Fruit fly (Drosophila melanogaster) whole organism, embryonic: ENCODE measurements around the gene Ufsp2.

ENCODE experiments used
- Aef1 ChIP-seq: fragments of 200-800 bp; sonication (Bioruptor generic); IDR thresholded peaks from 3 replicates; pipeline ENCODE4 v1.3.6; 2022; ENCODE audit warnings: missing biosample characterization, missing genetic modification characterization
- CG10321 ChIP-seq: fragments of 200-800 bp; sonication (Bioruptor generic); IDR thresholded peaks from 2 replicates; pipeline ENCODE4 v1.3.6; 2022; ENCODE audit warnings: missing biosample characterization, missing genetic modification characterization
- CG11696 ChIP-seq: fragments of 200-800 bp; sonication (Bioruptor generic); IDR thresholded peaks from 2 replicates; pipeline ENCODE4 v1.3.6; 2022; ENCODE audit warnings: missing biosample characterization, missing genetic modification characterization
- CG12942 ChIP-seq: fragments of 200-800 bp; sonication (Bioruptor generic); optimal IDR thresholded peaks from 3 replicates; lab custom pipeline; 2016; ENCODE audit warnings: missing biosample characterization, missing genetic modification characterization
- CG13424 ChIP-seq: fragments of 200-800 bp; sonication (Bioruptor generic); optimal IDR thresholded peaks from 2 replicates; lab custom pipeline; 2019; ENCODE audit warnings: missing biosample characterization, mild to moderate bottlenecking, missing genetic modification characterization, moderate library complexity
- CG14667 ChIP-seq: fragments of 200-800 bp; sonication (Bioruptor generic); IDR thresholded peaks from 2 replicates; pipeline ENCODE4 v1.3.6; 2022; ENCODE audit warnings: missing biosample characterization, missing genetic modification characterization
- CG1647 ChIP-seq: fragments of 200-800 bp; sonication (Bioruptor generic); optimal IDR thresholded peaks from 3 replicates; lab custom pipeline; 2016; ENCODE audit warnings: missing biosample characterization, missing genetic modification characterization
- CG17359 ChIP-seq: fragments of 200-800 bp; sonication (Bioruptor generic); optimal IDR thresholded peaks from 3 replicates; lab custom pipeline; 2018; ENCODE audit warnings: missing biosample characterization, mild to moderate bottlenecking, missing genetic modification characterization, moderate library complexity
- CG1832 ChIP-seq: fragments of 200-800 bp; sonication (Bioruptor generic); optimal IDR thresholded peaks from 2 replicates; lab custom pipeline; 2017; ENCODE audit warnings: missing biosample characterization, mild to moderate bottlenecking, missing genetic modification characterization, inconsistent platforms
- CG31224 ChIP-seq: fragments of 200-800 bp; sonication (Bioruptor generic); IDR thresholded peaks from 2 replicates; pipeline ENCODE4 v1.3.6; 2022; ENCODE audit warnings: missing biosample characterization, missing genetic modification characterization
- CG31365 ChIP-seq: fragments of 200-800 bp; sonication (Bioruptor generic); optimal IDR thresholded peaks from 2 replicates; lab custom pipeline; 2018; ENCODE audit warnings: missing biosample characterization, mild to moderate bottlenecking, missing genetic modification characterization
- CG4707 ChIP-seq: fragments of 200-800 bp; sonication (Bioruptor generic); optimal IDR thresholded peaks from 2 replicates; lab custom pipeline; 2018; ENCODE audit warnings: missing biosample characterization, mild to moderate bottlenecking, missing genetic modification characterization, moderate library complexity
- CG4730 ChIP-seq: fragments of 200-800 bp; sonication (Bioruptor generic); IDR thresholded peaks from 2 replicates; pipeline ENCODE4 v1.3.6; 2022; ENCODE audit warnings: missing biosample characterization, missing genetic modification characterization
- CG6272 ChIP-seq: fragments of 200-800 bp; sonication (Bioruptor generic); IDR thresholded peaks from 2 replicates; pipeline ENCODE4 v1.3.6; 2022; ENCODE audit warnings: missing biosample characterization, missing genetic modification characterization
- CG8388 ChIP-seq: fragments of 200-800 bp; sonication (Bioruptor generic); optimal IDR thresholded peaks from 2 replicates; lab custom pipeline; 2019; ENCODE audit warnings: missing biosample characterization, mild to moderate bottlenecking, missing genetic modification characterization, moderate library complexity
- Chrac-16 ChIP-seq: fragments of 200-800 bp; sonication (Bioruptor generic); optimal IDR thresholded peaks from 3 replicates; lab custom pipeline; 2016; ENCODE audit warnings: missing biosample characterization, missing genetic modification characterization
- CrebB ChIP-seq: fragments of 200-800 bp; sonication (Bioruptor generic); optimal IDR thresholded peaks from 3 replicates; lab custom pipeline; 2018; ENCODE audit warnings: missing biosample characterization, mild to moderate bottlenecking, missing genetic modification characterization
- Dll ChIP-seq: fragments of 200-800 bp; sonication (Bioruptor generic); IDR thresholded peaks from 4 replicates; pipeline ENCODE4 v1.3.6; 2022; ENCODE audit warnings: missing biosample characterization, missing genetic modification characterization; ENCODE audit not compliant: partially characterized antibody
- HLH3B ChIP-seq: fragments of 200-800 bp; sonication (Bioruptor generic); IDR thresholded peaks from 2 replicates; pipeline ENCODE4 v1.3.6; 2022; ENCODE audit warnings: missing biosample characterization, missing genetic modification characterization
- Hr3 ChIP-seq: fragments of 200-800 bp; sonication (Bioruptor generic); optimal IDR thresholded peaks from 3 replicates; lab custom pipeline; 2016; ENCODE audit warnings: missing biosample characterization, missing genetic modification characterization
- MBD-R2 ChIP-seq: fragments of 200-800 bp; sonication (Bioruptor generic); IDR thresholded peaks from 2 replicates; pipeline ENCODE4 v1.3.6; 2022; ENCODE audit warnings: missing biosample characterization, missing genetic modification characterization
- MESR4 ChIP-seq: fragments of 200-800 bp; sonication (Bioruptor generic); optimal IDR thresholded peaks from 2 replicates; lab custom pipeline; 2018; ENCODE audit warnings: missing biosample characterization, mild to moderate bottlenecking, missing genetic modification characterization, moderate library complexity
- MTF-1 ChIP-seq: fragments of 200-800 bp; sonication (Bioruptor generic); optimal IDR thresholded peaks from 2 replicates; lab custom pipeline; 2018; ENCODE audit warnings: missing biosample characterization, mild to moderate bottlenecking, missing genetic modification characterization, borderline replicate concordance
- Mad ChIP-seq: fragments of 200-800 bp; sonication (Bioruptor generic); optimal IDR thresholded peaks from 2 replicates; lab custom pipeline; 2016; ENCODE audit warnings: missing biosample characterization, missing genetic modification characterization
- Meics ChIP-seq: fragments of 200-800 bp; sonication (Bioruptor generic); optimal IDR thresholded peaks from 2 replicates; lab custom pipeline; 2017; ENCODE audit warnings: missing biosample characterization, mild to moderate bottlenecking, missing genetic modification characterization
- Nf-YC ChIP-seq: fragments of 200-800 bp; optimal IDR thresholded peaks from 3 replicates; lab custom pipeline; 2019; ENCODE audit warnings: missing biosample characterization, mild to moderate bottlenecking, missing genetic modification characterization, moderate library complexity
- Pdp1 ChIP-seq, 2 experiments: fragments of 200-800 bp; sonication (Bioruptor generic); optimal IDR thresholded peaks; 3 replicates each; lab custom pipeline; 2016; ENCODE audit warnings: missing biosample characterization in 2 of 2, missing genetic modification characterization in 2 of 2, mild to moderate bottlenecking in 1 of 2, moderate library complexity in 1 of 2
- Sox102F ChIP-seq: fragments of 200-800 bp; sonication (Bioruptor generic); optimal IDR thresholded peaks from 2 replicates; lab custom pipeline; 2018; ENCODE audit warnings: missing biosample characterization, mild to moderate bottlenecking, missing genetic modification characterization, moderate library complexity
- Spps ChIP-seq: fragments of 200-800 bp; sonication (Bioruptor generic); optimal IDR thresholded peaks from 2 replicates; lab custom pipeline; 2018; ENCODE audit warnings: missing biosample characterization, mild to moderate bottlenecking, missing genetic modification characterization
- Ssrp ChIP-seq: fragments of 200-800 bp; sonication (Bioruptor generic); optimal IDR thresholded peaks from 2 replicates; lab custom pipeline; 2018; ENCODE audit warnings: missing biosample characterization, mild to moderate bottlenecking, missing genetic modification characterization, moderate library complexity
- bcd ChIP-seq: fragments of 200-800 bp; sonication (Bioruptor generic); optimal IDR thresholded peaks from 2 replicates; lab custom pipeline; 2017; ENCODE audit warnings: missing biosample characterization, mild to moderate bottlenecking, missing genetic modification characterization
- btn ChIP-seq: fragments of 200-800 bp; sonication (Bioruptor generic); optimal IDR thresholded peaks from 2 replicates; lab custom pipeline; 2016; ENCODE audit warnings: missing biosample characterization, missing genetic modification characterization
- corto ChIP-seq: fragments of 200-800 bp; sonication (Bioruptor generic); optimal IDR thresholded peaks from 2 replicates; lab custom pipeline; 2016; ENCODE audit warnings: missing biosample characterization, mild to moderate bottlenecking, missing genetic modification characterization, moderate library complexity
- dmrt11E ChIP-seq: fragments of 200-800 bp; sonication (Bioruptor generic); optimal IDR thresholded peaks from 3 replicates; lab custom pipeline; 2018; ENCODE audit warnings: missing biosample characterization, mild to moderate bottlenecking, missing genetic modification characterization, moderate library complexity
- ems ChIP-seq: fragments of 200-800 bp; sonication (Bioruptor generic); optimal IDR thresholded peaks from 3 replicates; lab custom pipeline; 2016; ENCODE audit warnings: missing biosample characterization, missing genetic modification characterization
- esg ChIP-seq: fragments of 200-800 bp; sonication (Bioruptor generic); conservative IDR thresholded peaks from 2 replicates; pipeline ENCODE4 v1.3.6; 2022; ENCODE audit warnings: missing biosample characterization, missing genetic modification characterization
- gem ChIP-seq: fragments of 200-800 bp; sonication (Bioruptor generic); optimal IDR thresholded peaks from 2 replicates; lab custom pipeline; 2019; ENCODE audit warnings: missing biosample characterization, mild to moderate bottlenecking, missing genetic modification characterization, moderate library complexity
- her ChIP-seq: fragments of 200-800 bp; sonication (Bioruptor generic); optimal IDR thresholded peaks from 2 replicates; lab custom pipeline; 2016; ENCODE audit warnings: missing biosample characterization, missing genetic modification characterization
- jigr1 ChIP-seq: fragments of 200-800 bp; sonication (Bioruptor generic); IDR thresholded peaks from 3 replicates; pipeline ENCODE4 v1.3.6; 2022; ENCODE audit warnings: missing biosample characterization, missing genetic modification characterization
- nau ChIP-seq: fragments of 200-800 bp; sonication (Bioruptor generic); optimal IDR thresholded peaks from 3 replicates; lab custom pipeline; 2017; ENCODE audit warnings: missing biosample characterization, mild to moderate bottlenecking, missing genetic modification characterization, missing genetic modification reagents
- nmo ChIP-seq: fragments of 200-800 bp; sonication (Bioruptor generic); optimal IDR thresholded peaks from 2 replicates; lab custom pipeline; 2018; ENCODE audit warnings: missing biosample characterization, mild to moderate bottlenecking, missing genetic modification characterization, moderate library complexity
- odd ChIP-seq: fragments of 200-800 bp; sonication (Bioruptor generic); optimal IDR thresholded peaks from 2 replicates; lab custom pipeline; 2017; ENCODE audit warnings: missing biosample characterization, mild to moderate bottlenecking, missing genetic modification characterization
- onecut ChIP-seq: fragments of 200-800 bp; sonication (Bioruptor generic); IDR thresholded peaks from 2 replicates; pipeline ENCODE4 v1.3.6; 2022; ENCODE audit warnings: missing biosample characterization, missing genetic modification characterization
- pnt ChIP-seq: fragments of 200-800 bp; sonication (Bioruptor generic); optimal IDR thresholded peaks from 3 replicates; lab custom pipeline; 2016; ENCODE audit warnings: missing biosample characterization, missing genetic modification characterization
- schlank ChIP-seq: fragments of 200-800 bp; sonication (Bioruptor generic); optimal IDR thresholded peaks from 2 replicates; lab custom pipeline; 2018; ENCODE audit warnings: missing biosample characterization, mild to moderate bottlenecking, missing genetic modification characterization
- sd ChIP-seq: fragments of 200-800 bp; sonication (Bioruptor generic); optimal IDR thresholded peaks from 3 replicates; lab custom pipeline; 2018; ENCODE audit warnings: missing biosample characterization, mild to moderate bottlenecking, missing genetic modification characterization, moderate library complexity
- tgo ChIP-seq: fragments of 200-800 bp; sonication (Bioruptor generic); IDR thresholded peaks from 3 replicates; pipeline ENCODE4 v1.3.6; 2022; ENCODE audit warnings: missing biosample characterization, missing genetic modification characterization
- unc-4 ChIP-seq: fragments of 200-800 bp; sonication (Bioruptor generic); IDR thresholded peaks from 2 replicates; pipeline ENCODE4 v1.3.6; 2022; ENCODE audit warnings: missing biosample characterization, missing genetic modification characterization; ENCODE audit not compliant: partially characterized antibody
- vnd ChIP-seq: fragments of 200-800 bp; sonication (Bioruptor generic); IDR thresholded peaks from 3 replicates; pipeline ENCODE4 v1.3.6; 2022; ENCODE audit warnings: missing biosample characterization, missing genetic modification characterization; ENCODE audit not compliant: partially characterized antibody

Gene Ufsp2

DNA sequence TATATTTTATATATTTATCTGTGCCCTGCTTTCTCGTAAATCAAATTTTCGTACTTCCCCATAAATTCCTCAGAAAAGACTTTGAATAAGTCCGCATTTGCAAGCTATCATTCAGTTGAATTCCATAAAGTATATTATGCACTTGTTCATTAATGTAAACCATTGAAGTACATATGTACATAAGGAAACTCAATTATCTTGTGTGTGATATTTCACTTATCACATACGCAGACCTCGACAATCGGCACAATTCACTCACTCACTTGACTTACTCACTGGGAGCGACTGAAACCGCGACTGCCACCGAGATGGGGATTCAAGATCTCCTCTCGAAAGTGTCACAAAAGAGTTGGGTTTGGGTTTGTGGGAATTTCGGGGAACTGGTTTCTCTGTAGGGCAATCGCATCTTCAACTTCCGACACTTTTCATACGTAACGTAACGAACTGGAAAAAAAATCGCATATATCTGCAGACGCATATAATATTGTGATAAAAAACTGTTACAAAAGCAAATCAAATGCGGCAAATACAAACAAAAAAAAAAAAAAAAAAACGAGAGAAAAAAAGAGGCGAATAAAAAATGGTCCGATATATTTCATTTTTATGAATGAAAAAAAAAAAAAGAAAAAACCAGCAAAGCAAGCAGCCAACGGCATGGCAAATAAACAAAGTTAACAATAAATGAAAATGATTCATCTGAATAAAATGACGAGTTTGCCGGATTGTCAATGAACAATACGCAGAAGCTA is 20.8 kb downstream of the Ufsp2 start (continued):
- no peak for TF ChIP-seq corto (GFP tag; lab: Kevin White, UChicago)
- peak; percentile 7 for TF ChIP-seq gem (tag; lab: Kevin White, UChicago)
- no peak for TF ChIP-seq Aef1 (GFP tag; lab: Robert Waterston, UW)
- TF ChIP-seq CG13424 (tag; lab: Kevin White, UChicago), result peak; percentile 10
- TF ChIP-seq schlank, result no peak
- TF ChIP-seq bcd (GFP tag; lab: Kevin White, UChicago), result no peak
- no peak for TF ChIP-seq Mad (GFP tag; lab: Kevin White, UChicago)
- peak; percentile 25 for TF ChIP-seq CG4707 (GFP tag; lab: Kevin White, UChicago)
- no peak for TF ChIP-seq esg (GFP tag; lab: Robert Waterston, UW)
- no peak for TF ChIP-seq pnt (GFP tag; lab: Kevin White, UChicago)
- TF ChIP-seq vnd (GFP tag; lab: Robert Waterston, UW), result no peak
- TF ChIP-seq CG1832 (GFP tag; lab: Kevin White, UChicago), result no peak
- no peak for TF ChIP-seq ems (GFP tag; lab: Kevin White, UChicago)
- peak; percentile 9; the same call in 1 of the 2 replicates for TF ChIP-seq MBD-R2 (GFP tag; lab: Robert Waterston, UW)
- TF ChIP-seq Spps, result no peak
- TF ChIP-seq CG31365 (tag; lab: Kevin White, UChicago), result peak; percentile 25
- no peak for TF ChIP-seq CG12942 (GFP tag; lab: Kevin White, UChicago)
- TF ChIP-seq Meics, result peak; percentile 5
- no peak for TF ChIP-seq CG4730
- TF ChIP-seq jigr1 (GFP tag; lab: Robert Waterston, UW), result no peak
- TF ChIP-seq Dll (GFP tag; lab: Robert Waterston, UW), result no peak
- peak; percentile 39 for TF ChIP-seq nau (GFP tag; lab: Kevin White, UChicago)
- peak; percentile 35; the same call in 1 of the 2 replicates for TF ChIP-seq HLH3B
- TF ChIP-seq CG31224 (GFP tag; lab: Robert Waterston, UW), result no peak
- peak; percentile 24 for TF ChIP-seq Sox102F (GFP tag; lab: Kevin White, UChicago)
- TF ChIP-seq CG8388 (GFP tag; lab: Kevin White, UChicago), result no peak
- no peak for TF ChIP-seq CG11696
- TF ChIP-seq Ssrp, result no peak
- TF ChIP-seq CG17359 (tag; lab: Kevin White, UChicago), result peak; percentile 68
- peak; percentile 28 for TF ChIP-seq odd (GFP tag; lab: Kevin White, UChicago)
- no peak for TF ChIP-seq MESR4 (GFP tag; lab: Kevin White, UChicago)
- no peak for TF ChIP-seq onecut (GFP tag; lab: Robert Waterston, UW)
- TF ChIP-seq Hr3 (GFP tag; lab: Kevin White, UChicago), result no peak
- TF ChIP-seq sd, result no peak
- TF ChIP-seq nmo, result no peak
- no peak for TF ChIP-seq btn
- TF ChIP-seq Pdp1 (GFP tag; optimal IDR thresholded peaks at IDR 0.05; lab: Kevin White, UChicago), result no peak
- no peak for TF ChIP-seq CG6272 (GFP tag; lab: Robert Waterston, UW)
- TF ChIP-seq dmrt11E (tag; lab: Kevin White, UChicago), result no peak
- TF ChIP-seq unc-4 (GFP tag; lab: Robert Waterston, UW), result no peak
- TF ChIP-seq CG14667 (GFP tag; lab: Robert Waterston, UW), result no peak
- no peak for TF ChIP-seq Nf-YC (tag; lab: Kevin White, UChicago)
- TF ChIP-seq Chrac-16 (GFP tag; lab: Kevin White, UChicago), result no peak
- TF ChIP-seq CG1647 (GFP tag; lab: Kevin White, UChicago), result no peak
- no peak for TF ChIP-seq CrebB (tag; lab: Kevin White, UChicago)
- TF ChIP-seq her, result no peak
- TF ChIP-seq tgo, result no peak
- TF ChIP-seq MTF-1 (GFP tag; lab: Kevin White, UChicago), result peak; percentile 23
- TF ChIP-seq CG10321 (GFP tag; lab: Robert Waterston, UW), result 0 out of 2 replicates have a peak, but pooled peaks have one; percentile 6
